Worm (Caenorhabditis elegans): ENCODE data around the gene cnb-1.

ce11 chrV:11380571-11380970 lies 5.0 kb downstream of the cnb-1 start:
- TF ChIP-seq mes-4 (tag; optimal IDR thresholded peaks at IDR 0.05) (no peak), him-1 (tag; optimal IDR thresholded peaks at IDR 0.05) (no peak), nhr-179 (tag; optimal IDR thresholded peaks at IDR 0.05) (no peak), ets-4 (GFP tag; optimal IDR thresholded peaks at IDR 0.05) (no peak), hrde-1 (tag; optimal IDR thresholded peaks at IDR 0.05; ENCODE audit: borderline replicate concordance) (no peak), nfya-2 (GFP tag; IDR thresholded peaks at IDR 0.05) (no peak), snpc-4 (GFP tag; optimal IDR thresholded peaks at IDR 0.05) (no peak), snpc-4 (tag; optimal IDR thresholded peaks at IDR 0.05) (no peak)

Data from whole organism, young adult.